Worm (Caenorhabditis elegans): ENCODE data around the gene R10E11.5.

DNA sequence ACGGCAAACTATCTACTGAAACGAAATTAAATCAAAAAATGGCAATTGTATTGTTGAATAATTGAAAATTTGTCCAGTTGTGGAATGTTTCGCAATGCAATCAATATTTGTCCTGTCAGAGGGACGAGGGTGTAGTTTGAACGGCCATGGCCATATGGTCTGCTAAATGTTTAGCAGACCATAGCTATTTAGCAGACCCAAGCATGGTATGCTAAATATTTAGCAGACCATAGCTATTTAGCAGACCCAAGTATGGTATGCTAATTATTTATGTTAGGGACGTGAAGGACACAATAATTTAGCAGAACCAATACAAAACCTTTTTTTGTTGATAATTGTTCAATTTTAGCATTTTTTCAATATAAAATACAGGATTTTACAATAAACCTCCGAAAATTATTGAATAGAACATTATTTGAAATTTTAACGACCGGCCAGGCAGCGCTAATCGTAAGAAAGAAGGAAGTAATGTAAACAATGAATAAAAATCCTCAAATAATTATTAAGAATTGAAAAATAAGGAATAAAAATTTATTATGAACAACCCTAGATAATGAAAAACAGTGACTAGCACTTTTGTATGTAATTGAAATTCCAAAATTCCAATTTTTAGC is 15.6 kb upstream of the R10E11.5 start, which contains the start of gene riok-3:
- TF ChIP-seq ceh-36 (tag; optimal IDR thresholded peaks at IDR 0.05) (no peak), hmbx-1 (tag; optimal IDR thresholded peaks at IDR 0.05) (no peak), ama-1 (optimal IDR thresholded peaks at IDR 0.05) (no peak), flt-1 (GFP tag; IDR thresholded peaks at IDR 0.05) (no peak), sea-1 (GFP tag; conservative IDR thresholded peaks at IDR 0.05) (no peak), F13C5.2 (tag; optimal IDR thresholded peaks at IDR 0.05) (no peak), scrt-1 (GFP tag; IDR thresholded peaks at IDR 0.05) (no peak), pes-1 (GFP tag; IDR thresholded peaks at IDR 0.05) (no peak), ets-7 (tag; optimal IDR thresholded peaks at IDR 0.05) (no peak), tra-4 (tag; optimal IDR thresholded peaks at IDR 0.05) (no peak), B0310.2 (tag; optimal IDR thresholded peaks at IDR 0.05) (no peak), ceh-13 (GFP tag; optimal IDR thresholded peaks at IDR 0.05) (no peak), hnd-1 (tag; optimal IDR thresholded peaks at IDR 0.05) (no peak), hmg-4 (GFP tag; optimal IDR thresholded peaks at IDR 0.05) (no peak)

Data from whole organism, early embryonic.